Worm (Caenorhabditis elegans): ENCODE results near the gene B0001.5.

DNA sequence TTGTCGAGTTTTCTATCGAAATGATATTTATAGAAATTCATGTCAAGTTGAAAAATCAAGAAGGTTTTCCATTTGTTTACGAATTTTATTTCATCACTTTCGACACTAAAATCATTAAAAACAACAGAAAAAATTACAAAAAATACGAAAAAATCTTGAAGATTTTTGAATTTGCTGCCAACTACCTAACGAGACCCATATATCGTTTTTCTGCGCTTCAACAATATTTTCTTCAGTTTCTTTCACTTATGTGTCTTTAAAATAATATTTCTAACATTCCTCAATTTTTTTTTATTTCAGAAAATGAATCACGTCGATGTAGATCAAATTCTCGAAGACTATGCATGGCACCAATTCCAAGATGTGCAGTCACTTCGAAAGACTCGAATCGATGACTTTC, 13.9 kb downstream of the B0001.5 start, which contains the start of gene lin-24:
- TF ChIP-seq nhr-120 (GFP tag; IDR thresholded peaks at IDR 0.05) (no peak), lin-35 (GFP tag; optimal IDR thresholded peaks at IDR 0.05) (no peak), hlh-12 (tag; optimal IDR thresholded peaks at IDR 0.05) (no peak), ccch-3 (GFP tag; optimal IDR thresholded peaks at IDR 0.05) (no peak), ama-1 (optimal IDR thresholded peaks at IDR 0.05) (no peak), ama-1 (GFP tag; optimal IDR thresholded peaks at IDR 0.05) (no peak), mcd-1 (GFP tag; IDR thresholded peaks at IDR 0.05) (no peak)

Data from whole organism, young adult.